Fruit fly (Drosophila melanogaster): ENCODE results near the gene CG14861.

- TF ChIP-seq bbx (GFP tag; IDR thresholded peaks at IDR 0.05; ENCODE audit: partially characterized antibody) (no peak), CG13296 (GFP tag; optimal IDR thresholded peaks at IDR 0.05) (no peak), unpg (GFP tag; optimal IDR thresholded peaks at IDR 0.05) (no peak), pfk (GFP tag; optimal IDR thresholded peaks at IDR 0.05) (no peak), btn (GFP tag; optimal IDR thresholded peaks at IDR 0.05) (no peak), CG7987 (GFP tag; optimal IDR thresholded peaks at IDR 0.05) (no peak), CG10147 (GFP tag; optimal IDR thresholded peaks at IDR 0.05) (no peak), CG30403 (GFP tag; optimal IDR thresholded peaks at IDR 0.05) (no peak), wek (GFP tag; optimal IDR thresholded peaks at IDR 0.05) (no peak)
Observed at dm6 chr3R:14990097-14990496, 24.5 kb upstream of the CG14861 start.
